Worm (Caenorhabditis elegans) whole organism, mixed stage, embryonic: ENCODE results near the gene Y97E10C.1.

Experiments used
- bed-3 ChIP-seq: fragments of 200-800 bp; sonication (Bioruptor generic); optimal IDR thresholded peaks from 3 replicates; lab custom pipeline; 2018; ENCODE audit warnings: mild to moderate bottlenecking, missing genetic modification characterization, moderate library complexity, missing compliant biosample characterization
- ceh-83 ChIP-seq: fragments of 200-800 bp; sonication (Bioruptor generic); optimal IDR thresholded peaks from 2 replicates; lab custom pipeline; 2018; ENCODE audit warnings: mild to moderate bottlenecking, missing genetic modification characterization, missing compliant biosample characterization
- ces-1 ChIP-seq: fragments of 150-350 bp; optimal IDR thresholded peaks from 2 replicates; lab custom pipeline; 2014; ENCODE audit warnings: missing biosample characterization, missing genetic modification reagents, missing genetic modification characterization
- mep-1 ChIP-seq: fragments of 150-350 bp; optimal IDR thresholded peaks from 2 replicates; lab custom pipeline; 2017; ENCODE audit warnings: missing biosample characterization, missing genetic modification reagents, missing genetic modification characterization, inconsistent platforms
- mls-2 ChIP-seq: sonication (generic microtip); optimal IDR thresholded peaks from 2 replicates; lab custom pipeline; 2016; ENCODE audit warnings: mild to moderate bottlenecking, missing genetic modification characterization, moderate library complexity, missing compliant biosample characterization
- nhr-28 ChIP-seq: fragments of 150-350 bp; optimal IDR thresholded peaks from 2 replicates; lab custom pipeline; 2014; ENCODE audit warnings: missing biosample characterization, missing genetic modification characterization
- nhr-76 ChIP-seq: sonication (generic microtip); optimal IDR thresholded peaks from 2 replicates; lab custom pipeline; 2017; ENCODE audit warnings: missing biosample characterization, missing genetic modification characterization
- snpc-4 ChIP-seq: fragments of 150-350 bp; optimal IDR thresholded peaks from 2 replicates; lab custom pipeline; 2014; ENCODE audit warnings: missing biosample characterization, missing genetic modification characterization
- unc-62 ChIP-seq: fragments of 150-350 bp; optimal IDR thresholded peaks from 2 replicates; lab custom pipeline; 2014; ENCODE audit warnings: missing biosample characterization, missing genetic modification reagents, missing genetic modification characterization
- ztf-11 ChIP-seq: fragments of 150-350 bp; optimal IDR thresholded peaks from 2 replicates; lab custom pipeline; 2014; ENCODE audit warnings: missing biosample characterization, missing genetic modification characterization

DNA sequence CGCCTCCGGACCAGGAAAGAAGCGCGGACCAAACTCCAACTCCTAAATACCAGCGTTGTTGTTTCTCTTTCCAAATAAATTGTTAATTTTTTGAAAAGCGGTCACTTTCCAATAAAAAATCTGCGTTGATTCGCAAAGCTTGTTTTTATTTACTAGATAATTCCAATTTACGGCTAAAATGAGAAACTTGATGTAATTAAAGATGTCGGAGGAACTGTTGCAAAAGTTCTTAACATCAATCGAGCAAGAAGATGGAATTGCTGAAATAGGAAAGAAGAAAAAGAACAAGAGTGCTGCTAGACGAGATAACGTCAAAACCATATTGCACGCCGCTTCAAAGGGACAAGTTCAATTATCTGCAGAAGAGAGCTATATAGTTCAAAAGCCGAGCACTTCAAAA lies 48.4 kb downstream of the Y97E10C.1 start, which contains the start of gene C26F1.3:
- TF ChIP-seq unc-62 (GFP tag; lab: Kevin White, UChicago) (no peak), ztf-11 (tag; lab: Kevin White, UChicago) (no peak), ceh-83 (GFP tag; lab: Kevin White, UChicago) (no peak), nhr-76 (tag; lab: Kevin White, UChicago) (no peak), snpc-4 (tag; lab: Kevin White, UChicago) (no peak), mls-2 (tag; lab: Kevin White, UChicago) (no peak), ces-1 (GFP tag; lab: Kevin White, UChicago) (no peak), mep-1 (tag; lab: Kevin White, UChicago) (no peak), nhr-28 (tag; lab: Kevin White, UChicago) (no peak), bed-3 (no peak)
